Fruit fly (Drosophila melanogaster): Measurements from ENCODE around the gene CG6051.

The CG6051 gene

dm6 chr3R:27131408-27131807, 19.5 kb downstream of the CG6051 start:
- TF ChIP-seq Lpt (GFP tag; optimal IDR thresholded peaks at IDR 0.05) (no peak), eg (GFP tag; IDR thresholded peaks at IDR 0.05) (no peak), topi (GFP tag; optimal IDR thresholded peaks at IDR 0.05) (no peak), fd85E (GFP tag; optimal IDR thresholded peaks at IDR 0.05) (no peak), CG7368 (GFP tag; optimal IDR thresholded peaks at IDR 0.05) (no peak), esn (GFP tag; optimal IDR thresholded peaks at IDR 0.05) (peak; percentile 38), ss (GFP tag; optimal IDR thresholded peaks at IDR 0.05) (no peak), acj6 (GFP tag; optimal IDR thresholded peaks at IDR 0.05) (no peak), CG6854 (GFP tag; optimal IDR thresholded peaks at IDR 0.05) (peak; percentile 7), CG3919 (GFP tag; optimal IDR thresholded peaks at IDR 0.05) (no peak), Gug (GFP tag; IDR thresholded peaks at IDR 0.05) (no peak), fd59A (GFP tag; optimal IDR thresholded peaks at IDR 0.05) (no peak), dsx (GFP tag; optimal IDR thresholded peaks at IDR 0.05; ENCODE audit: poor library complexity, severe bottlenecking) (no peak), cyc (GFP tag; optimal IDR thresholded peaks at IDR 0.05) (no peak), Eip75B (GFP tag; optimal IDR thresholded peaks at IDR 0.05) (no peak), CG4318 (GFP tag; optimal IDR thresholded peaks at IDR 0.05) (no peak), vri (GFP tag; optimal IDR thresholded peaks at IDR 0.05) (peak; percentile 90), CG1621 (tag; optimal IDR thresholded peaks at IDR 0.05) (no peak), Ets21C (GFP tag; optimal IDR thresholded peaks at IDR 0.05) (no peak), CG6276 (GFP tag; optimal IDR thresholded peaks at IDR 0.05) (no peak), spab (GFP tag; optimal IDR thresholded peaks at IDR 0.05) (no peak), Sox102F (GFP tag; optimal IDR thresholded peaks at IDR 0.05) (peak; percentile 38), CG34406 (GFP tag; optimal IDR thresholded peaks at IDR 0.05) (no peak), CG6808 (GFP tag; optimal IDR thresholded peaks at IDR 0.05) (no peak), CG32006 (GFP tag; optimal IDR thresholded peaks at IDR 0.05) (no peak), CG31627 (GFP tag; optimal IDR thresholded peaks at IDR 0.05) (no peak), fkh (GFP tag; optimal IDR thresholded peaks at IDR 0.05) (peak; percentile 88), Blimp-1 (GFP tag; optimal IDR thresholded peaks at IDR 0.05) (peak; percentile 52), CG11294 (GFP tag; IDR thresholded peaks at IDR 0.05) (no peak), OdsH (GFP tag; optimal IDR thresholded peaks at IDR 0.05) (no peak), Eip78C (GFP tag) (peak; percentile 36), Sox14 (GFP tag; optimal IDR thresholded peaks at IDR 0.05) (no peak), Ets96B (tag; optimal IDR thresholded peaks at IDR 0.05) (no peak)

- TF ChIP-seq Eip78C (GFP tag) (peak; percentile 53), vri (GFP tag; optimal IDR thresholded peaks at IDR 0.05) (peak; percentile 0), eg (GFP tag; IDR thresholded peaks at IDR 0.05) (no peak)
Measured at dm6 chr3R:27130551-27131161, 20.2 kb downstream of the CG6051 start.

dm6 chr3R:27129580-27130385, 21.1 kb downstream of the CG6051 start:
- TF ChIP-seq CG8632 (GFP tag; optimal IDR thresholded peaks at IDR 0.05) (peak; percentile 65), acj6 (GFP tag; optimal IDR thresholded peaks at IDR 0.05) (peak; percentile 76), CG11762 (GFP tag; optimal IDR thresholded peaks at IDR 0.05; ENCODE audit: insufficient read depth) (peak; percentile 53), Hr38 (GFP tag; optimal IDR thresholded peaks at IDR 0.05) (no peak), spab (GFP tag; optimal IDR thresholded peaks at IDR 0.05) (peak; percentile 24), CG15336 (GFP tag; IDR thresholded peaks at IDR 0.05) (peak; percentile 81), dac (GFP tag; optimal IDR thresholded peaks at IDR 0.05) (no peak), Met (GFP tag; optimal IDR thresholded peaks at IDR 0.05) (peak; percentile 85), cyc (GFP tag; optimal IDR thresholded peaks at IDR 0.05) (peak; percentile 73), net (GFP tag; optimal IDR thresholded peaks at IDR 0.05) (peak; percentile 77), Smox (GFP tag; optimal IDR thresholded peaks at IDR 0.05) (peak; percentile 73), CG4318 (GFP tag; optimal IDR thresholded peaks at IDR 0.05) (peak; percentile 49), Sox102F (GFP tag; optimal IDR thresholded peaks at IDR 0.05) (peak; percentile 56), Ets96B (tag; optimal IDR thresholded peaks at IDR 0.05) (peak; percentile 66), CG32006 (GFP tag; optimal IDR thresholded peaks at IDR 0.05) (peak; percentile 72), lz (GFP tag; optimal IDR thresholded peaks at IDR 0.05) (peak; percentile 72), OdsH (GFP tag; optimal IDR thresholded peaks at IDR 0.05) (peak; percentile 80), CG11902 (GFP tag; optimal IDR thresholded peaks at IDR 0.05) (peak; percentile 69), CG6276 (GFP tag; optimal IDR thresholded peaks at IDR 0.05) (peak; percentile 69), ss (GFP tag; optimal IDR thresholded peaks at IDR 0.05) (peak; percentile 5 to 68), CG16779 (tag; optimal IDR thresholded peaks at IDR 0.05) (peak; percentile 13), Gug (GFP tag; IDR thresholded peaks at IDR 0.05) (peak; percentile 67), Blimp-1 (GFP tag; optimal IDR thresholded peaks at IDR 0.05) (peak; percentile 22), Lpt (GFP tag; optimal IDR thresholded peaks at IDR 0.05) (peak; percentile 40), Eip75B (GFP tag; optimal IDR thresholded peaks at IDR 0.05) (peak; percentile 69)
